Fruit fly (Drosophila melanogaster) whole organism, embryonic: Measurements from ENCODE around the gene CG31249.

Source experiments
- Abd-B ChIP-seq: fragments of 200-800 bp; sonication (Bioruptor generic); optimal IDR thresholded peaks from 2 replicates; lab custom pipeline; 2018; ENCODE audit warnings: missing biosample characterization, mild to moderate bottlenecking, missing genetic modification characterization, moderate library complexity
- Ada2b ChIP-seq: fragments of 200-800 bp; sonication (Bioruptor generic); IDR thresholded peaks from 2 replicates; pipeline ENCODE4 v1.3.6; 2022; ENCODE audit warnings: missing biosample characterization, missing genetic modification characterization
- B-H1 ChIP-seq: fragments of 200-800 bp; sonication (Bioruptor generic); IDR thresholded peaks from 3 replicates; pipeline ENCODE4 v1.3.6; 2022; ENCODE audit warnings: missing biosample characterization, missing genetic modification characterization
- CG14050 ChIP-seq: fragments of 200-800 bp; sonication (Bioruptor generic); IDR thresholded peaks from 3 replicates; pipeline ENCODE4 v1.3.6; 2022; ENCODE audit warnings: missing biosample characterization, missing genetic modification characterization
- CG15514 ChIP-seq: fragments of 200-800 bp; sonication (Bioruptor generic); optimal IDR thresholded peaks from 3 replicates; lab custom pipeline; 2017; ENCODE audit warnings: missing biosample characterization, missing genetic modification characterization, mild to moderate bottlenecking, moderate library complexity, missing genetic modification reagents
- CG17829 ChIP-seq: fragments of 200-800 bp; optimal IDR thresholded peaks from 2 replicates; lab custom pipeline; 2019; ENCODE audit warnings: missing biosample characterization, mild to moderate bottlenecking, missing genetic modification characterization, moderate library complexity
- CG32772 ChIP-seq: fragments of 200-800 bp; sonication (Bioruptor generic); IDR thresholded peaks from 2 replicates; pipeline ENCODE4 v1.3.6; 2022; ENCODE audit warnings: missing biosample characterization, missing genetic modification characterization
- CG42726 ChIP-seq: fragments of 200-800 bp; sonication (Bioruptor generic); IDR thresholded peaks from 2 replicates; pipeline ENCODE4 v1.3.6; 2022; ENCODE audit warnings: missing biosample characterization, missing genetic modification characterization; ENCODE audit not compliant: partially characterized antibody
- CG5953 ChIP-seq: fragments of 200-800 bp; sonication (Bioruptor generic); IDR thresholded peaks from 2 replicates; pipeline ENCODE4 v1.3.6; 2022; ENCODE audit warnings: missing biosample characterization, missing genetic modification characterization
- CG6254 ChIP-seq: fragments of 200-800 bp; sonication (Bioruptor generic); optimal IDR thresholded peaks from 3 replicates; lab custom pipeline; 2017; ENCODE audit warnings: mild to moderate bottlenecking, missing biosample characterization, missing genetic modification reagents, missing genetic modification characterization
- CG6272 ChIP-seq: fragments of 200-800 bp; sonication (Bioruptor generic); IDR thresholded peaks from 2 replicates; pipeline ENCODE4 v1.3.6; 2022; ENCODE audit warnings: missing biosample characterization, missing genetic modification characterization
- CG6683 ChIP-seq: fragments of 200-800 bp; sonication (Bioruptor generic); optimal IDR thresholded peaks from 2 replicates; lab custom pipeline; 2017; ENCODE audit warnings: missing biosample characterization, mild to moderate bottlenecking, missing genetic modification characterization, missing genetic modification reagents
- CG7786 ChIP-seq: fragments of 200-800 bp; sonication (Bioruptor generic); optimal IDR thresholded peaks from 2 replicates; lab custom pipeline; 2016; ENCODE audit warnings: missing biosample characterization, missing genetic modification characterization
- CG9797 ChIP-seq: fragments of 200-800 bp; sonication (Bioruptor generic); optimal IDR thresholded peaks from 3 replicates; lab custom pipeline; 2018; ENCODE audit warnings: missing biosample characterization, mild to moderate bottlenecking, missing genetic modification characterization
- CG9817 ChIP-seq: fragments of 200-800 bp; sonication (Bioruptor generic); optimal IDR thresholded peaks from 2 replicates; lab custom pipeline; 2018; ENCODE audit warnings: missing biosample characterization, mild to moderate bottlenecking, missing genetic modification characterization, moderate library complexity
- Deaf1 ChIP-seq: fragments of 200-800 bp; optimal IDR thresholded peaks from 3 replicates; lab custom pipeline; 2019; ENCODE audit warnings: missing biosample characterization, mild to moderate bottlenecking, missing genetic modification characterization, moderate library complexity
- Dip2 ChIP-seq: fragments of 200-800 bp; sonication (Bioruptor generic); IDR thresholded peaks from 2 replicates; pipeline ENCODE4 v1.3.6; 2022; ENCODE audit warnings: missing biosample characterization, missing genetic modification characterization
- Dref ChIP-seq: fragments of 200-800 bp; sonication (Bioruptor generic); IDR thresholded peaks from 2 replicates; pipeline ENCODE4 v1.3.6; 2022; ENCODE audit warnings: missing biosample characterization, missing genetic modification characterization
- ERR ChIP-seq: fragments of 200-800 bp; sonication (Bioruptor generic); optimal IDR thresholded peaks from 2 replicates; lab custom pipeline; 2016; ENCODE audit warnings: missing biosample characterization, missing genetic modification characterization
- Fer2 ChIP-seq: fragments of 200-800 bp; sonication (Bioruptor generic); optimal IDR thresholded peaks from 2 replicates; lab custom pipeline; 2018; ENCODE audit warnings: missing biosample characterization, mild to moderate bottlenecking, missing genetic modification characterization, moderate library complexity
- Fer3 ChIP-seq: fragments of 200-800 bp; sonication (Bioruptor generic); optimal IDR thresholded peaks from 2 replicates; lab custom pipeline; 2018; ENCODE audit warnings: missing biosample characterization, mild to moderate bottlenecking, missing genetic modification characterization, moderate library complexity
- Hr51 ChIP-seq, 2 experiments: fragments of 200-800 bp; sonication (Bioruptor generic); optimal IDR thresholded peaks; 2 replicates in 1 of 2; 3 replicates in 1 of 2; lab custom pipeline; 2016 to 2018; ENCODE audit warnings: missing biosample characterization in 2 of 2, missing genetic modification characterization in 2 of 2, mild to moderate bottlenecking in 1 of 2, moderate library complexity in 1 of 2
- MTF-1 ChIP-seq: fragments of 200-800 bp; sonication (Bioruptor generic); optimal IDR thresholded peaks from 2 replicates; lab custom pipeline; 2018; ENCODE audit warnings: missing biosample characterization, mild to moderate bottlenecking, missing genetic modification characterization, borderline replicate concordance
- Nf-YC ChIP-seq: fragments of 200-800 bp; optimal IDR thresholded peaks from 3 replicates; lab custom pipeline; 2019; ENCODE audit warnings: missing biosample characterization, mild to moderate bottlenecking, missing genetic modification characterization, moderate library complexity
- Opbp ChIP-seq: fragments of 200-800 bp; sonication (Bioruptor generic); IDR thresholded peaks from 3 replicates; pipeline ENCODE4 v1.3.6; 2022; ENCODE audit warnings: missing biosample characterization, missing genetic modification characterization; ENCODE audit not compliant: partially characterized antibody
- Sin3A ChIP-seq: fragments of >200 bp; optimal IDR thresholded peaks from 2 replicates; lab custom pipeline; 2018
- Ssrp ChIP-seq: fragments of 200-800 bp; sonication (Bioruptor generic); optimal IDR thresholded peaks from 2 replicates; lab custom pipeline; 2018; ENCODE audit warnings: missing biosample characterization, mild to moderate bottlenecking, missing genetic modification characterization, moderate library complexity
- Taf1 ChIP-seq: fragments of 200-800 bp; sonication (Bioruptor generic); IDR thresholded peaks from 2 replicates; pipeline ENCODE4 v1.3.6; 2022; ENCODE audit warnings: missing biosample characterization, missing genetic modification characterization
- Vsx1 ChIP-seq: fragments of 200-800 bp; sonication (Bioruptor generic); optimal IDR thresholded peaks from 2 replicates; lab custom pipeline; 2017; ENCODE audit warnings: missing biosample characterization, mild to moderate bottlenecking, missing genetic modification characterization, missing genetic modification reagents
- ap ChIP-seq: fragments of 200-800 bp; sonication (Bioruptor generic); IDR thresholded peaks from 2 replicates; pipeline ENCODE4 v1.3.6; 2022; ENCODE audit warnings: missing biosample characterization, missing genetic modification characterization
- ato ChIP-seq: fragments of 200-800 bp; sonication (Bioruptor generic); IDR thresholded peaks from 2 replicates; pipeline ENCODE4 v1.3.6; 2022; ENCODE audit warnings: missing biosample characterization, missing genetic modification characterization; ENCODE audit not compliant: partially characterized antibody
- bigmax ChIP-seq: fragments of 200-800 bp; sonication (Bioruptor generic); optimal IDR thresholded peaks from 2 replicates; lab custom pipeline; 2018; ENCODE audit warnings: missing biosample characterization, mild to moderate bottlenecking, missing genetic modification characterization
- br ChIP-seq: fragments of >200 bp; optimal IDR thresholded peaks from 2 replicates; lab custom pipeline; 2017
- cad ChIP-seq: fragments of >200 bp; optimal IDR thresholded peaks from 2 replicates; lab custom pipeline; 2017; ENCODE audit warnings: missing biosample characterization, missing genetic modification characterization
- danr ChIP-seq: fragments of 200-800 bp; sonication (Bioruptor generic); IDR thresholded peaks from 2 replicates; pipeline ENCODE4 v1.3.6; 2022; ENCODE audit warnings: missing biosample characterization, missing genetic modification characterization
- ewg ChIP-seq: fragments of 200-800 bp; sonication (Bioruptor generic); optimal IDR thresholded peaks from 3 replicates; lab custom pipeline; 2017; ENCODE audit warnings: mild to moderate bottlenecking, missing biosample characterization, missing genetic modification reagents, missing genetic modification characterization
- gfzf ChIP-seq: fragments of 200-800 bp; sonication (Bioruptor generic); optimal IDR thresholded peaks from 2 replicates; lab custom pipeline; 2016; ENCODE audit warnings: missing biosample characterization, mild to moderate bottlenecking, missing genetic modification characterization, moderate library complexity
- her ChIP-seq: fragments of 200-800 bp; sonication (Bioruptor generic); optimal IDR thresholded peaks from 2 replicates; lab custom pipeline; 2016; ENCODE audit warnings: missing biosample characterization, missing genetic modification characterization
- hth ChIP-seq: fragments of >200 bp; optimal IDR thresholded peaks from 2 replicates; lab custom pipeline; 2017; ENCODE audit warnings: inconsistent platforms
- jigr1 ChIP-seq: fragments of 200-800 bp; sonication (Bioruptor generic); IDR thresholded peaks from 3 replicates; pipeline ENCODE4 v1.3.6; 2022; ENCODE audit warnings: missing biosample characterization, missing genetic modification characterization
- jumu ChIP-seq: fragments of 200-800 bp; sonication (Bioruptor generic); optimal IDR thresholded peaks from 3 replicates; lab custom pipeline; 2016; ENCODE audit warnings: missing biosample characterization, missing genetic modification characterization
- lmd ChIP-seq: fragments of 200-800 bp; sonication (Bioruptor generic); IDR thresholded peaks from 2 replicates; pipeline ENCODE4 v1.3.6; 2022; ENCODE audit warnings: missing biosample characterization, missing genetic modification characterization
- luna ChIP-seq: fragments of 200-800 bp; sonication (Bioruptor generic); optimal IDR thresholded peaks from 2 replicates; lab custom pipeline; 2016; ENCODE audit warnings: missing biosample characterization, missing genetic modification characterization
- oc ChIP-seq: fragments of 200-800 bp; sonication (Bioruptor generic); optimal IDR thresholded peaks from 2 replicates; lab custom pipeline; 2018; ENCODE audit warnings: missing biosample characterization, mild to moderate bottlenecking, missing genetic modification characterization, moderate library complexity
- ro ChIP-seq: fragments of 200-800 bp; sonication (Bioruptor generic); IDR thresholded peaks from 2 replicates; pipeline ENCODE4 v1.3.6; 2022; ENCODE audit warnings: missing biosample characterization, missing genetic modification characterization
- row ChIP-seq: fragments of 200-800 bp; sonication (Bioruptor generic); IDR thresholded peaks from 3 replicates; pipeline ENCODE4 v1.3.6; 2022; ENCODE audit warnings: missing biosample characterization, missing genetic modification characterization
- slou ChIP-seq: fragments of 200-800 bp; sonication (Bioruptor generic); optimal IDR thresholded peaks from 3 replicates; lab custom pipeline; 2016; ENCODE audit warnings: missing biosample characterization, missing genetic modification characterization
- sqz ChIP-seq: fragments of 200-800 bp; sonication (Bioruptor generic); optimal IDR thresholded peaks from 3 replicates; lab custom pipeline; 2018; ENCODE audit warnings: missing biosample characterization, mild to moderate bottlenecking, missing genetic modification characterization
- tll ChIP-seq, 2 experiments: fragments of 200-800 bp in 1 of 2; fragments of >200 bp in 1 of 2; sonication (Bioruptor generic) in 1 of 2; optimal IDR thresholded peaks; 2 replicates each; lab custom pipeline; 2017 to 2019; ENCODE audit warnings: missing biosample characterization in 2 of 2, missing genetic modification characterization in 2 of 2, mild to moderate bottlenecking in 1 of 2, moderate library complexity in 1 of 2
- tx ChIP-seq: fragments of 200-800 bp; sonication (Bioruptor generic); optimal IDR thresholded peaks from 2 replicates; lab custom pipeline; 2016; ENCODE audit warnings: missing biosample characterization, missing genetic modification characterization
- wdn ChIP-seq: fragments of 200-800 bp; sonication (Bioruptor generic); IDR thresholded peaks from 2 replicates; pipeline ENCODE4 v1.3.6; 2022; ENCODE audit warnings: missing biosample characterization, missing genetic modification characterization

The CG31249 gene

DNA sequence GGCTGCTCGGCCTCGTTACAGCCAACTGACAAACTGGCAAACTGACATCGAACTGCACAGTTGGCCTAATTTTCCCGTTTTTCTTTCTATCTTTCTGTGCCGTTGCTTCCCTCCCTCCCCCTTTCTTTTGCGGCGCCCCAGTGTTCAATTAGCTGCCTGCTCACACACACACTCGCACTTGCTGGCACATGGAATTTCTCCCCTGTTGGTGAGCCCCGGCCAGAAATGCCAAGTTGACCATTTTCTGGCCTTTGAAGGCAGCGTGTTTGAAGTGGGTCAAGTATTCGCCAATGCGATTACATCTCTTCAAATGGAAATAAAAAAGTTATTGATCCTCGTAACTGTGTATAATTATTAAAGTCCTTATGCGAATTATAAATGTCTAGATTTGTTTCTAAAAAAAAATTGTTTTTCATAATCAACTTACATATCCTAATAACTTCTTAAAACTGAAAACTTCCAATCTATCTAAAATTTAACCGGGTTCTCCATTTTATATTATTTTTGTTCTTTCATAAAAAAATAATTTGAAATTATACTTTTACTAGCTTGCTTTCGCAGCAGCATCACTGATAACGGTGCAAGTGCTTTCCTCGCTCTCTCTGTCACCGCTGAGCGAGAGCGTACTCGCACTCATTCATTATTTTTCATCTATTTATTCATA is 6.1 kb downstream of the CG31249 start (continued):
- no peak for TF ChIP-seq CG42726 (GFP tag; lab: Robert Waterston, UW)
- TF ChIP-seq row (GFP tag; lab: Robert Waterston, UW) = peak; percentile 82
- TF ChIP-seq CG32772 (GFP tag; lab: Robert Waterston, UW) = no peak
- no peak for TF ChIP-seq danr (GFP tag; lab: Robert Waterston, UW)
- peak in 1 of 2 experiments; percentile 51 for TF ChIP-seq Hr51 (GFP tag; optimal IDR thresholded peaks at IDR 0.05; lab: Kevin White, UChicago)
- peak; percentile 63 for TF ChIP-seq Ssrp (tag; lab: Kevin White, UChicago)
- TF ChIP-seq MTF-1 = no peak
- no peak for TF ChIP-seq Abd-B (GFP tag; lab: Kevin White, UChicago)
- TF ChIP-seq ewg = peak; percentile 16
- TF ChIP-seq Ada2b (GFP tag; lab: Robert Waterston, UW) = 0 out of 2 replicates have a peak, but pooled peaks have one; percentile 13
- TF ChIP-seq Opbp = no peak
- peak; percentile 32; the same call in 1 of the 2 replicates for TF ChIP-seq lmd (GFP tag; lab: Robert Waterston, UW)
- TF ChIP-seq ato (GFP tag; lab: Robert Waterston, UW) = no peak
- TF ChIP-seq br (lab: Kevin White, UChicago) = no peak
- TF ChIP-seq CG6272 (GFP tag; lab: Robert Waterston, UW) = no peak
- no peak for TF ChIP-seq CG9817 (tag; lab: Kevin White, UChicago)
- peak; percentile 48 for TF ChIP-seq CG6254 (GFP tag; lab: Kevin White, UChicago)
- no peak for TF ChIP-seq gfzf (GFP tag; lab: Kevin White, UChicago)
- TF ChIP-seq her (GFP tag; lab: Kevin White, UChicago) = no peak
- no peak for TF ChIP-seq CG7786 (GFP tag; lab: Kevin White, UChicago)
- no peak for TF ChIP-seq cad
- no peak for TF ChIP-seq sqz (GFP tag; lab: Kevin White, UChicago)
- no peak for TF ChIP-seq CG6683 (GFP tag; lab: Kevin White, UChicago)
- TF ChIP-seq CG17829 (tag; lab: Kevin White, UChicago) = peak; percentile 49
- no peak for TF ChIP-seq Deaf1
- no peak for TF ChIP-seq Fer3 (tag; lab: Kevin White, UChicago)
- no peak for TF ChIP-seq jumu (GFP tag; lab: Kevin White, UChicago)
- TF ChIP-seq tll (GFP tag; optimal IDR thresholded peaks at IDR 0.05; lab: Kevin White, UChicago) = no peak
- no peak for TF ChIP-seq luna (GFP tag; lab: Kevin White, UChicago)
- TF ChIP-seq Dref (GFP tag; lab: Robert Waterston, UW) = no peak
- 0 out of 3 replicates have a peak, but pooled peaks have one; percentile 14 for TF ChIP-seq B-H1
- no peak for TF ChIP-seq bigmax (GFP tag; lab: Kevin White, UChicago)
- TF ChIP-seq ERR (GFP tag; lab: Kevin White, UChicago) = no peak
- no peak for TF ChIP-seq ro
- peak; percentile 83 for TF ChIP-seq Vsx1 (GFP tag; lab: Kevin White, UChicago)
- no peak for TF ChIP-seq CG9797 (GFP tag; lab: Kevin White, UChicago)
- TF ChIP-seq hth (lab: Kevin White, UChicago) = no peak
- no peak for TF ChIP-seq CG5953 (GFP tag; lab: Robert Waterston, UW)
- TF ChIP-seq Sin3A = no peak
- TF ChIP-seq CG14050 = no peak
- no peak for TF ChIP-seq wdn (GFP tag; lab: Robert Waterston, UW)
- TF ChIP-seq oc = no peak
- TF ChIP-seq jigr1 (GFP tag; lab: Robert Waterston, UW) = no peak
- TF ChIP-seq slou (GFP tag; lab: Kevin White, UChicago) = no peak
- no peak for TF ChIP-seq CG15514 (GFP tag; lab: Kevin White, UChicago)
- TF ChIP-seq Fer2 (tag; lab: Kevin White, UChicago) = no peak
- TF ChIP-seq Taf1 (GFP tag; lab: Robert Waterston, UW) = no peak
- TF ChIP-seq Nf-YC (tag; lab: Kevin White, UChicago) = no peak
- TF ChIP-seq ap = no peak
- no peak for TF ChIP-seq tx (GFP tag; lab: Kevin White, UChicago)
- no peak for TF ChIP-seq Dip2 (GFP tag; lab: Robert Waterston, UW)
